Worm (Caenorhabditis elegans): Measurements from ENCODE around the gene mib-1.

Gene mib-1

ce11 chrIII:11238309-11238708, 52.2 kb downstream of the mib-1 start:
- TF ChIP-seq elt-3 (tag; optimal IDR thresholded peaks at IDR 0.05) (no peak), elt-1 (tag; optimal IDR thresholded peaks at IDR 0.05) (no peak), nfya-1 (tag; optimal IDR thresholded peaks at IDR 0.05; ENCODE audit: insufficient read depth) (peak; percentile 87)

- TF ChIP-seq elt-3 (tag; optimal IDR thresholded peaks at IDR 0.05) (no peak), zag-1 (tag; optimal IDR thresholded peaks at IDR 0.05) (no peak), jun-1 (tag; optimal IDR thresholded peaks at IDR 0.05) (no peak), eor-1 (tag; optimal IDR thresholded peaks at IDR 0.05) (no peak), lin-39 (tag; optimal IDR thresholded peaks at IDR 0.05) (no peak), nhr-12 (tag; optimal IDR thresholded peaks at IDR 0.05) (no peak), ztf-11 (tag; optimal IDR thresholded peaks at IDR 0.05) (no peak), nhr-237 (tag; optimal IDR thresholded peaks at IDR 0.05) (no peak), ceh-16 (tag; optimal IDR thresholded peaks at IDR 0.05) (no peak), nhr-76 (tag; optimal IDR thresholded peaks at IDR 0.05) (no peak), R02D3.7 (tag; optimal IDR thresholded peaks at IDR 0.05) (no peak)
Observed at ce11 chrIII:11237741-11238140, 52.7 kb downstream of the mib-1 start.

ce11 chrIII:11236788-11237187, 53.7 kb downstream of the mib-1 start, which contains the start of the genes Y47D3A.14 and aakb-2:
Y47D3A.14 (minus strand) TSS chrIII:11236868.
aakb-2 (plus strand) TSS chrIII:11237143.
- no peak for TF ChIP-seq ZK546.5 (tag; optimal IDR thresholded peaks at IDR 0.05)
- TF ChIP-seq ceh-9 (tag; optimal IDR thresholded peaks at IDR 0.05), result no peak
- TF ChIP-seq ztf-4 (tag; optimal IDR thresholded peaks at IDR 0.05), result no peak
- TF ChIP-seq nfya-1 (tag; optimal IDR thresholded peaks at IDR 0.05; ENCODE audit: insufficient read depth), result peak; percentile 78
- TF ChIP-seq hmg-11 (tag; optimal IDR thresholded peaks at IDR 0.05), result peak; percentile 86
- TF ChIP-seq lin-39 (tag; optimal IDR thresholded peaks at IDR 0.05), result peak; percentile 19
- peak; percentile 18 for TF ChIP-seq lin-15B (tag; optimal IDR thresholded peaks at IDR 0.05)
- TF ChIP-seq snpc-4 (tag; optimal IDR thresholded peaks at IDR 0.05), result peak; percentile 60
- peak; percentile 43 for TF ChIP-seq ama-1 (optimal IDR thresholded peaks at IDR 0.05)
- peak; percentile 4 for TF ChIP-seq skn-1 (tag; optimal IDR thresholded peaks at IDR 0.05)
- peak; percentile 16 for TF ChIP-seq nhr-23 (tag; optimal IDR thresholded peaks at IDR 0.05)
- TF ChIP-seq pha-4 (tag; optimal IDR thresholded peaks at IDR 0.05), result peak; percentile 87
- no peak for TF ChIP-seq fos-1 (tag; optimal IDR thresholded peaks at IDR 0.05)
